Fruit fly (Drosophila melanogaster) whole organism, embryonic: ENCODE measurements around the gene Notum.

Experiments
- BEAF-32 ChIP-seq: fragments of 200-800 bp; sonication (Bioruptor generic); optimal IDR thresholded peaks from 3 replicates; lab custom pipeline; 2017; ENCODE audit warnings: missing biosample characterization, missing genetic modification characterization, mild to moderate bottlenecking, moderate library complexity, missing genetic modification reagents
- Bdp1 ChIP-seq: fragments of 200-800 bp; sonication (Bioruptor generic); optimal IDR thresholded peaks from 3 replicates; lab custom pipeline; 2016; ENCODE audit warnings: missing biosample characterization, missing genetic modification characterization
- CG10147 ChIP-seq: fragments of 200-800 bp; sonication (Bioruptor generic); optimal IDR thresholded peaks from 2 replicates; lab custom pipeline; 2019; ENCODE audit warnings: missing biosample characterization, mild to moderate bottlenecking, missing genetic modification characterization, moderate library complexity
- CG10321 ChIP-seq: fragments of 200-800 bp; sonication (Bioruptor generic); IDR thresholded peaks from 2 replicates; pipeline ENCODE4 v1.3.6; 2022; ENCODE audit warnings: missing biosample characterization, missing genetic modification characterization
- CG10366 ChIP-seq: fragments of 200-800 bp; sonication (Bioruptor generic); IDR thresholded peaks from 2 replicates; pipeline ENCODE4 v1.3.6; 2022; ENCODE audit warnings: missing biosample characterization, missing genetic modification characterization
- CG11696 ChIP-seq: fragments of 200-800 bp; sonication (Bioruptor generic); IDR thresholded peaks from 2 replicates; pipeline ENCODE4 v1.3.6; 2022; ENCODE audit warnings: missing biosample characterization, missing genetic modification characterization
- CG12071 ChIP-seq: fragments of 200-800 bp; sonication (Bioruptor generic); optimal IDR thresholded peaks from 3 replicates; lab custom pipeline; 2018; ENCODE audit warnings: missing biosample characterization, mild to moderate bottlenecking, missing genetic modification characterization
- CG12769 ChIP-seq: fragments of 200-800 bp; sonication (Bioruptor generic); optimal IDR thresholded peaks from 2 replicates; lab custom pipeline; 2019; ENCODE audit warnings: missing biosample characterization, mild to moderate bottlenecking, missing genetic modification characterization, moderate library complexity
- CG13123 ChIP-seq: fragments of 200-800 bp; sonication (Bioruptor generic); optimal IDR thresholded peaks from 2 replicates; lab custom pipeline; 2016; ENCODE audit warnings: missing biosample characterization, missing genetic modification characterization
- CG1647 ChIP-seq: fragments of 200-800 bp; sonication (Bioruptor generic); optimal IDR thresholded peaks from 3 replicates; lab custom pipeline; 2016; ENCODE audit warnings: missing biosample characterization, missing genetic modification characterization
- CG17568 ChIP-seq: fragments of 200-800 bp; sonication (Bioruptor generic); optimal IDR thresholded peaks from 2 replicates; lab custom pipeline; 2018; ENCODE audit warnings: missing biosample characterization, mild to moderate bottlenecking, missing genetic modification characterization, moderate library complexity
- CG17829 ChIP-seq: fragments of 200-800 bp; optimal IDR thresholded peaks from 2 replicates; lab custom pipeline; 2019; ENCODE audit warnings: missing biosample characterization, mild to moderate bottlenecking, missing genetic modification characterization, moderate library complexity
- CG18619 ChIP-seq: fragments of 200-800 bp; sonication (Bioruptor generic); optimal IDR thresholded peaks from 3 replicates; lab custom pipeline; 2017; ENCODE audit warnings: missing biosample characterization, mild to moderate bottlenecking, missing genetic modification characterization
- CG32532 ChIP-seq: fragments of 200-800 bp; sonication (Bioruptor generic); IDR thresholded peaks from 2 replicates; pipeline ENCODE4 v1.3.6; 2022; ENCODE audit warnings: missing biosample characterization, missing genetic modification characterization
- CG32767 ChIP-seq: fragments of 200-800 bp; sonication (Bioruptor generic); IDR thresholded peaks from 2 replicates; pipeline ENCODE4 v1.3.6; 2022; ENCODE audit warnings: missing biosample characterization, missing genetic modification characterization
- CG4328 ChIP-seq: fragments of 200-800 bp; sonication (Bioruptor generic); optimal IDR thresholded peaks from 3 replicates; lab custom pipeline; 2017; ENCODE audit warnings: missing biosample characterization, missing genetic modification reagents, missing genetic modification characterization
- CG5953 ChIP-seq: fragments of 200-800 bp; sonication (Bioruptor generic); IDR thresholded peaks from 2 replicates; pipeline ENCODE4 v1.3.6; 2022; ENCODE audit warnings: missing biosample characterization, missing genetic modification characterization
- CG6854 ChIP-seq: fragments of 200-800 bp; sonication (Bioruptor generic); optimal IDR thresholded peaks from 3 replicates; lab custom pipeline; 2017; ENCODE audit warnings: missing biosample characterization, mild to moderate bottlenecking, missing genetic modification characterization
- CG7786 ChIP-seq: fragments of 200-800 bp; sonication (Bioruptor generic); optimal IDR thresholded peaks from 2 replicates; lab custom pipeline; 2016; ENCODE audit warnings: missing biosample characterization, missing genetic modification characterization
- CHES-1-like ChIP-seq: fragments of 200-800 bp; sonication (Bioruptor generic); optimal IDR thresholded peaks from 2 replicates; lab custom pipeline; 2016; ENCODE audit warnings: missing biosample characterization, missing genetic modification characterization
- E2f1 ChIP-seq: fragments of 200-800 bp; sonication (Bioruptor generic); IDR thresholded peaks from 2 replicates; pipeline ENCODE4 v1.3.6; 2022; ENCODE audit warnings: missing biosample characterization, missing genetic modification characterization
- H15 ChIP-seq: fragments of 200-800 bp; sonication (Bioruptor generic); IDR thresholded peaks from 3 replicates; pipeline ENCODE4 v1.3.6; 2022; ENCODE audit warnings: missing biosample characterization, missing genetic modification characterization
- H2.0 ChIP-seq: fragments of 200-800 bp; sonication (Bioruptor generic); IDR thresholded peaks from 2 replicates; pipeline ENCODE4 v1.3.6; 2022; ENCODE audit warnings: missing biosample characterization, missing genetic modification characterization
- Hmr ChIP-seq: fragments of 200-800 bp; sonication (Bioruptor generic); optimal IDR thresholded peaks from 3 replicates; lab custom pipeline; 2017; ENCODE audit warnings: mild to moderate bottlenecking, missing biosample characterization, missing genetic modification reagents, missing genetic modification characterization
- Lpt ChIP-seq: fragments of >200 bp; optimal IDR thresholded peaks from 2 replicates; lab custom pipeline; 2018; ENCODE audit warnings: missing biosample characterization, missing genetic modification characterization
- Optix ChIP-seq: fragments of 200-800 bp; sonication (Bioruptor generic); IDR thresholded peaks from 3 replicates; pipeline ENCODE4 v1.3.6; 2022; ENCODE audit warnings: missing biosample characterization, missing genetic modification characterization
- Six4 ChIP-seq: fragments of 200-800 bp; sonication (Bioruptor generic); optimal IDR thresholded peaks from 2 replicates; lab custom pipeline; 2016; ENCODE audit warnings: missing biosample characterization, missing genetic modification characterization
- Spps ChIP-seq: fragments of 200-800 bp; sonication (Bioruptor generic); optimal IDR thresholded peaks from 2 replicates; lab custom pipeline; 2018; ENCODE audit warnings: missing biosample characterization, mild to moderate bottlenecking, missing genetic modification characterization
- Sry-β ChIP-seq: fragments of 200-800 bp; sonication (Bioruptor generic); optimal IDR thresholded peaks from 2 replicates; lab custom pipeline; 2018; ENCODE audit warnings: missing biosample characterization, mild to moderate bottlenecking, missing genetic modification characterization, moderate library complexity
- Stat92E ChIP-seq, 3 experiments: fragments of >200 bp in 2 of 3; fragments of 200-800 bp in 1 of 3; sonication (Bioruptor generic) in 1 of 3; optimal IDR thresholded peaks; 2 replicates each; lab custom pipeline; 2017 to 2019; ENCODE audit warnings: missing biosample characterization in 3 of 3, missing genetic modification characterization in 3 of 3, mild to moderate bottlenecking in 1 of 3, moderate library complexity in 1 of 3
- Tbp ChIP-seq: fragments of >200 bp; optimal IDR thresholded peaks from 2 replicates; lab custom pipeline; 2018; ENCODE audit warnings: missing biosample characterization, missing genetic modification characterization
- Trl ChIP-seq, 3 experiments: fragments of >200 bp in 2 of 3; fragments of 200-800 bp in 1 of 3; sonication (Bioruptor generic) in 1 of 3; optimal IDR thresholded peaks; 2 replicates in 1 of 3; 3 replicates in 2 of 3; lab custom pipeline; 2016 to 2017; ENCODE audit warnings: missing biosample characterization in 1 of 3, missing genetic modification characterization in 1 of 3
- ase ChIP-seq: fragments of 200-800 bp; sonication (Bioruptor generic); IDR thresholded peaks from 3 replicates; pipeline ENCODE4 v1.3.6; 2022; ENCODE audit warnings: missing biosample characterization, missing genetic modification characterization
- bbx ChIP-seq: fragments of 200-800 bp; sonication (Bioruptor generic); IDR thresholded peaks from 2 replicates; pipeline ENCODE4 v1.3.6; 2022; ENCODE audit warnings: missing biosample characterization, missing genetic modification characterization; ENCODE audit not compliant: partially characterized antibody
- bigmax ChIP-seq: fragments of 200-800 bp; sonication (Bioruptor generic); optimal IDR thresholded peaks from 2 replicates; lab custom pipeline; 2018; ENCODE audit warnings: missing biosample characterization, mild to moderate bottlenecking, missing genetic modification characterization
- caup ChIP-seq: fragments of 200-800 bp; sonication (Bioruptor generic); optimal IDR thresholded peaks from 3 replicates; lab custom pipeline; 2017; ENCODE audit warnings: missing biosample characterization, mild to moderate bottlenecking, missing genetic modification characterization, moderate library complexity; ENCODE audit not compliant: severe bottlenecking
- cwo ChIP-seq: fragments of 200-800 bp; sonication (Bioruptor generic); optimal IDR thresholded peaks from 3 replicates; lab custom pipeline; 2017; ENCODE audit warnings: missing biosample characterization, missing genetic modification characterization, mild to moderate bottlenecking, moderate library complexity, missing genetic modification reagents
- dmrt99B ChIP-seq: fragments of 200-800 bp; sonication (Bioruptor generic); optimal IDR thresholded peaks from 2 replicates; lab custom pipeline; 2018; ENCODE audit warnings: missing biosample characterization, mild to moderate bottlenecking, missing genetic modification characterization, moderate library complexity
- grau ChIP-seq: fragments of 200-800 bp; optimal IDR thresholded peaks from 3 replicates; lab custom pipeline; 2019; ENCODE audit warnings: missing biosample characterization, mild to moderate bottlenecking, missing genetic modification characterization, moderate library complexity
- insv ChIP-seq, 2 experiments: fragments of 200-800 bp; sonication (Bioruptor generic); optimal IDR thresholded peaks; 3 replicates each; lab custom pipeline; 2016 to 2018; ENCODE audit warnings: missing biosample characterization in 2 of 2, missing genetic modification characterization in 2 of 2
- lilli ChIP-seq: fragments of 200-800 bp; sonication (Bioruptor generic); optimal IDR thresholded peaks from 3 replicates; lab custom pipeline; 2016; ENCODE audit warnings: missing biosample characterization, missing genetic modification characterization
- nerfin-2 ChIP-seq: fragments of 200-800 bp; sonication (Bioruptor generic); IDR thresholded peaks from 2 replicates; pipeline ENCODE4 v1.3.6; 2022; ENCODE audit warnings: missing biosample characterization, missing genetic modification characterization; ENCODE audit not compliant: partially characterized antibody
- pan ChIP-seq, 4 experiments: fragments of >200 bp in 3 of 4; fragments of 200-800 bp in 1 of 4; sonication (Bioruptor generic) in 1 of 4; optimal IDR thresholded peaks in 3 of 4; IDR thresholded peaks in 1 of 4; 2 replicates each; pipeline versions ENCODE4 v1.3.6 to Lab custom; 2017 to 2022; ENCODE audit warnings: missing biosample characterization in 2 of 4, missing genetic modification characterization in 2 of 4, mixed read lengths in 1 of 4
- scrt ChIP-seq: fragments of 200-800 bp; sonication (Bioruptor generic); optimal IDR thresholded peaks from 2 replicates; lab custom pipeline; 2018; ENCODE audit warnings: missing biosample characterization, mild to moderate bottlenecking, missing genetic modification characterization, moderate library complexity
- slp2 ChIP-seq: fragments of 200-800 bp; sonication (Bioruptor generic); optimal IDR thresholded peaks from 2 replicates; lab custom pipeline; 2016; ENCODE audit warnings: missing biosample characterization, missing genetic modification characterization
- toy ChIP-seq: fragments of 200-800 bp; sonication (Bioruptor generic); IDR thresholded peaks from 2 replicates; pipeline ENCODE4 v1.3.6; 2022; ENCODE audit warnings: missing biosample characterization, missing genetic modification characterization
- tx ChIP-seq: fragments of 200-800 bp; sonication (Bioruptor generic); optimal IDR thresholded peaks from 2 replicates; lab custom pipeline; 2016; ENCODE audit warnings: missing biosample characterization, missing genetic modification characterization
- vvl ChIP-seq: fragments of 200-800 bp; sonication (Bioruptor generic); IDR thresholded peaks from 2 replicates; pipeline ENCODE4 v1.3.6; 2022; ENCODE audit warnings: missing biosample characterization, missing genetic modification characterization

Gene Notum

DNA sequence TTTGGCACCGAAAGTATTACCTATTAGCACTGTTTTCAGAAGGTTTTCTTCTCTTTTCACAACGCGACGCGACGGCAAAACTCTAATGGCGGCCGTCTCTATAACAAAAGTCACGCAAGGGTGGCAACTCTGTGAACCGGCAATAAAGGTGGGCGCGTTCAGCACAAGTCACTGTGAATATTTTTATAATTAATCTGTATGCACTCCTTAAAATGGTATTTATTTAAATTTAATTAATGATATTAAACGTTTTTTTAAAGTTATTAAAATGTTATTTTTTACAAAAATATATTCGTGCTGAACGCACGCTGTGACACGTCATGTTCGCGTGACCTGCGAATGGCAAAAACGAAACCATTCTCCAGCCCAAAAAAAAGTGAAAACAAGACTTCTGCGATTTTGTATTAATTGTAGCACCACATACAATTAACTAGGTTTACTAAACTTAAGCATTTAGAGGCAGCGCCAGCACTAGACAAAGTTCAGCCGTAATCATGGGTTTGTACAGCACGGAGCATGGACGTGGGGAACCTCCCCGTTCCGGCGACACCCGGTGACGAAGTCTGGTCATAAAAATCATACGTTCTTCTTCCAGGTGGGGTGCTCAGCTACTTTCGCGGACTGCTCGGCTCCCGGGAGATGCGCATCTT lies 40.4 kb upstream of the Notum start, which contains the start of the genes brm and Arl1 (continued):
- peak; percentile 74 for TF ChIP-seq CHES-1-like (GFP tag; lab: Kevin White, UChicago)
- TF ChIP-seq insv (GFP tag; optimal IDR thresholded peaks at IDR 0.05; lab: Kevin White, UChicago) = peak in 1 of 2 experiments; percentile 84
- TF ChIP-seq Six4 (GFP tag; lab: Kevin White, UChicago) = peak; percentile 95
- TF ChIP-seq slp2 (GFP tag; lab: Kevin White, UChicago) = peak; percentile 62
- TF ChIP-seq CG10366 = peak; percentile 99
- TF ChIP-seq CG5953 = peak; percentile 97
- no peak for TF ChIP-seq Trl (optimal IDR thresholded peaks at IDR 0.05; lab: Kevin White, UChicago)
- peak; percentile 85 for TF ChIP-seq Trl (GFP tag; optimal IDR thresholded peaks at IDR 0.05; lab: Kevin White, UChicago)
- TF ChIP-seq CG12769 (tag; lab: Kevin White, UChicago) = peak; percentile 95
- peak; percentile 97 for TF ChIP-seq toy (GFP tag; lab: Robert Waterston, UW)
- peak; percentile 95 for TF ChIP-seq Spps (tag; lab: Kevin White, UChicago)
- peak; percentile 99 for TF ChIP-seq ase (GFP tag; lab: Robert Waterston, UW)
- peak; percentile 82 for TF ChIP-seq CG12071 (GFP tag; lab: Kevin White, UChicago)
- TF ChIP-seq bbx = no peak
- peak; percentile 14; the same call in 1 of the 2 replicates for TF ChIP-seq nerfin-2 (GFP tag; lab: Robert Waterston, UW)
- peak; percentile 99 for TF ChIP-seq H2.0 (GFP tag; lab: Robert Waterston, UW)
- TF ChIP-seq tx (GFP tag; lab: Kevin White, UChicago) = peak; percentile 83
- peak; percentile 94 for TF ChIP-seq CG11696 (GFP tag; lab: Robert Waterston, UW)
- no peak for TF ChIP-seq Tbp (GFP tag; lab: Kevin White, UChicago)
- TF ChIP-seq CG4328 (GFP tag; lab: Kevin White, UChicago) = peak; percentile 99
- TF ChIP-seq Sry-β (GFP tag; lab: Kevin White, UChicago) = peak; percentile 61
- peak; percentile 98 for TF ChIP-seq grau (tag; lab: Kevin White, UChicago)
- peak; percentile 94 for TF ChIP-seq CG6854 (GFP tag; lab: Kevin White, UChicago)
- peak; percentile 55 for TF ChIP-seq bigmax
- peak; percentile 99 for TF ChIP-seq CG32767 (GFP tag; lab: Robert Waterston, UW)
- TF ChIP-seq Hmr (GFP tag; lab: Kevin White, UChicago) = peak; percentile 97
- TF ChIP-seq CG17568 (GFP tag; lab: Kevin White, UChicago) = no peak
- TF ChIP-seq scrt (GFP tag; lab: Kevin White, UChicago) = peak; percentile 94
- TF ChIP-seq CG17829 (tag; lab: Kevin White, UChicago) = peak; percentile 99
- TF ChIP-seq cwo (GFP tag; lab: Kevin White, UChicago) = peak; percentile 94
- TF ChIP-seq CG7786 (GFP tag; lab: Kevin White, UChicago) = peak; percentile 86
- peak; percentile 97 for TF ChIP-seq dmrt99B
- TF ChIP-seq Bdp1 (GFP tag; lab: Kevin White, UChicago) = peak; percentile 83
- TF ChIP-seq CG10321 (GFP tag; lab: Robert Waterston, UW) = peak; percentile 85
- peak; percentile 95 for TF ChIP-seq CG13123 (GFP tag; lab: Kevin White, UChicago)
- TF ChIP-seq Lpt (GFP tag; lab: Kevin White, UChicago) = no peak
- peak; percentile 64 for TF ChIP-seq BEAF-32
- peak; percentile 99 for TF ChIP-seq CG10147
- peak; percentile 99 for TF ChIP-seq CG32532 (GFP tag; lab: Robert Waterston, UW)
- TF ChIP-seq Stat92E (GFP tag; optimal IDR thresholded peaks at IDR 0.05; lab: Kevin White, UChicago) = peak in 1 of 3 experiments; percentile 89
- peak; percentile 99 for TF ChIP-seq H15
- peak; percentile 98 for TF ChIP-seq Optix (GFP tag; lab: Robert Waterston, UW)
- TF ChIP-seq vvl (GFP tag; lab: Robert Waterston, UW) = peak; percentile 100
- peak; percentile 98 for TF ChIP-seq lilli (GFP tag; lab: Kevin White, UChicago)
- peak; percentile 99 for TF ChIP-seq E2f1
- peak; percentile 99 for TF ChIP-seq caup (GFP tag; lab: Kevin White, UChicago)
- TF ChIP-seq pan (optimal IDR thresholded peaks at IDR 0.05; lab: Kevin White, UChicago) = no peak
- peak in 1 of 2 experiments; percentile 99 for TF ChIP-seq pan (GFP tag; optimal IDR thresholded peaks at IDR 0.05 in 1 of 2, IDR thresholded peaks at IDR 0.05 in 1 of 2)
- TF ChIP-seq CG18619 (GFP tag; lab: Kevin White, UChicago) = peak; percentile 98
- peak; percentile 92 for TF ChIP-seq CG1647 (GFP tag; lab: Kevin White, UChicago)
